Worm (Caenorhabditis elegans) whole organism, early embryonic: ENCODE data around the gene F11E6.4.

ENCODE experiments used
- ama-1 ChIP-seq: fragments of 150-350 bp; optimal IDR thresholded peaks from 2 replicates; lab custom pipeline; 2014
- scrt-1 ChIP-seq: fragments of 200-800 bp; sonication (Bioruptor generic); IDR thresholded peaks from 2 replicates; pipeline ENCODE4 v1.3.6; 2022; ENCODE audit warnings: missing genetic modification characterization, missing compliant biosample characterization
- tbx-11 ChIP-seq: fragments of 200-800 bp; sonication (Bioruptor generic); IDR thresholded peaks from 2 replicates; pipeline ENCODE4 v1.3.6; 2022; ENCODE audit warnings: missing genetic modification characterization, missing compliant biosample characterization
- tbx-37 ChIP-seq: fragments of 200-800 bp; sonication (Bioruptor generic); conservative IDR thresholded peaks from 2 replicates; pipeline ENCODE4 v1.3.6; 2022; ENCODE audit warnings: missing genetic modification reagents, missing genetic modification characterization, missing compliant biosample characterization

DNA sequence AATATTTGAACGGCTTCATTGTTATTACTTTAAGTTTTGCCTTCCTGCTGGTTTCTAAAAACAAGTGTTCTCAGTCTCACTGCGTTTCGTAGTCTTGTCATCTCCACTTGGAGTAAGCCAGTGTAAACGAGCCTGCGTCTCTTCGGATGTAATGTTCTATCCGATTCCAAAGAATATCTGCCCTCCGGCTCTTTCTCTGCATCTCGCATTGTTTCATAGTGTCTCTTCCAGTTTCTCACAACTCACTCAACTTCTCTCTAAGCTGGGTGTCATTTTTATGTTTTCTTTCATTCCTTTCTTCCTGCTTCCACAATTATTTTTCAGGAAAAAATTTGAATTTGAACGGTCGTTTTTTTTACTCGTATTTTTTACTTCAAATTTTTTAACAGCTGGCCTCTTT, 43.2 kb downstream of the F11E6.4 start:
- TF ChIP-seq tbx-11 (GFP tag; lab: Robert Waterston, UW), result no peak
- no peak for TF ChIP-seq ama-1 (lab: Kevin White, UChicago)
- TF ChIP-seq tbx-37 (GFP tag; lab: Robert Waterston, UW), result no peak
- TF ChIP-seq scrt-1 (GFP tag; lab: Robert Waterston, UW), result no peak
